Fruit fly (Drosophila melanogaster) whole organism, adult: ENCODE data around the gene CG32668.

Experiments used
- CG11617 ChIP-seq: fragments of 200-800 bp; sonication (Bioruptor generic); optimal IDR thresholded peaks from 2 replicates; lab custom pipeline; 2017; ENCODE audit warnings: mild to moderate bottlenecking, missing biosample characterization, missing genetic modification reagents, missing genetic modification characterization
- CG12768 ChIP-seq: fragments of 200-800 bp; sonication (Bioruptor generic); optimal IDR thresholded peaks from 2 replicates; lab custom pipeline; 2017; ENCODE audit warnings: missing biosample characterization, missing genetic modification characterization, mild to moderate bottlenecking, moderate library complexity, missing genetic modification reagents
- CG14711 ChIP-seq: fragments of 200-800 bp; sonication (Bioruptor generic); optimal IDR thresholded peaks from 2 replicates; lab custom pipeline; 2018; ENCODE audit warnings: missing biosample characterization, mild to moderate bottlenecking, missing genetic modification characterization, moderate library complexity
- CG1620 ChIP-seq: fragments of 200-800 bp; sonication (Bioruptor generic); optimal IDR thresholded peaks from 2 replicates; lab custom pipeline; 2016; ENCODE audit warnings: missing biosample characterization, missing genetic modification characterization
- CG33017 ChIP-seq: fragments of 200-800 bp; sonication (Bioruptor generic); optimal IDR thresholded peaks from 2 replicates; lab custom pipeline; 2018; ENCODE audit warnings: missing biosample characterization, mild to moderate bottlenecking, missing genetic modification characterization, moderate library complexity
- CG5204 ChIP-seq: fragments of 200-800 bp; sonication (Bioruptor generic); optimal IDR thresholded peaks from 2 replicates; lab custom pipeline; 2016; ENCODE audit warnings: missing biosample characterization, missing genetic modification characterization
- CG7045 ChIP-seq: fragments of 200-800 bp; sonication (Bioruptor generic); optimal IDR thresholded peaks from 2 replicates; lab custom pipeline; 2017; ENCODE audit warnings: missing biosample characterization, mild to moderate bottlenecking, missing genetic modification characterization
- CG7101 ChIP-seq: fragments of 200-800 bp; sonication (Bioruptor generic); optimal IDR thresholded peaks from 2 replicates; lab custom pipeline; 2018; ENCODE audit warnings: missing biosample characterization, mild to moderate bottlenecking, missing genetic modification characterization, moderate library complexity
- Clk ChIP-seq: fragments of 200-800 bp; sonication (Bioruptor generic); optimal IDR thresholded peaks from 2 replicates; lab custom pipeline; 2017; ENCODE audit warnings: missing biosample characterization, missing genetic modification characterization
- Crg-1 ChIP-seq: fragments of 200-800 bp; sonication (Bioruptor generic); optimal IDR thresholded peaks from 2 replicates; lab custom pipeline; 2016; ENCODE audit warnings: missing biosample characterization, missing genetic modification characterization
- Hr96 ChIP-seq: fragments of 200-800 bp; sonication (Bioruptor generic); optimal IDR thresholded peaks from 2 replicates; lab custom pipeline; 2016; ENCODE audit warnings: missing biosample characterization, missing genetic modification characterization
- Mnt ChIP-seq: fragments of 200-800 bp; sonication (Bioruptor generic); optimal IDR thresholded peaks from 2 replicates; lab custom pipeline; 2016; ENCODE audit warnings: missing biosample characterization, mild to moderate bottlenecking, missing genetic modification characterization
- bab1 ChIP-seq: fragments of 200-800 bp; sonication (Bioruptor generic); optimal IDR thresholded peaks from 3 replicates; lab custom pipeline; 2019; ENCODE audit warnings: missing biosample characterization, mild to moderate bottlenecking, missing genetic modification characterization, moderate library complexity
- cic ChIP-seq: fragments of 200-800 bp; sonication (Bioruptor generic); optimal IDR thresholded peaks from 2 replicates; lab custom pipeline; 2017; ENCODE audit warnings: missing biosample characterization, mild to moderate bottlenecking, missing genetic modification characterization, moderate library complexity
- cnc ChIP-seq, 2 experiments: fragments of >200 bp; optimal IDR thresholded peaks; 2 replicates each; lab custom pipeline; 2017
- kay ChIP-seq: fragments of 200-800 bp; sonication (Bioruptor generic); peaks from one replicate; lab custom pipeline; 2016; ENCODE audit warnings: missing biosample characterization, missing genetic modification characterization, borderline replicate concordance
- ovo ChIP-seq: fragments of 200-800 bp; sonication (Bioruptor generic); optimal IDR thresholded peaks from 2 replicates; lab custom pipeline; 2016; ENCODE audit warnings: missing biosample characterization, missing genetic modification characterization
- pad ChIP-seq: fragments of 200-800 bp; sonication (Bioruptor generic); optimal IDR thresholded peaks from 3 replicates; lab custom pipeline; 2017; ENCODE audit warnings: missing biosample characterization, missing genetic modification characterization, mild to moderate bottlenecking, moderate library complexity, missing genetic modification reagents
- tj ChIP-seq: fragments of 200-800 bp; sonication (Bioruptor generic); optimal IDR thresholded peaks from 3 replicates; lab custom pipeline; 2017; ENCODE audit warnings: missing biosample characterization, mild to moderate bottlenecking, missing genetic modification characterization, moderate library complexity
- toe ChIP-seq: fragments of 200-800 bp; sonication (Bioruptor generic); optimal IDR thresholded peaks from 2 replicates; lab custom pipeline; 2016; ENCODE audit warnings: missing biosample characterization, missing genetic modification characterization

Gene CG32668

DNA sequence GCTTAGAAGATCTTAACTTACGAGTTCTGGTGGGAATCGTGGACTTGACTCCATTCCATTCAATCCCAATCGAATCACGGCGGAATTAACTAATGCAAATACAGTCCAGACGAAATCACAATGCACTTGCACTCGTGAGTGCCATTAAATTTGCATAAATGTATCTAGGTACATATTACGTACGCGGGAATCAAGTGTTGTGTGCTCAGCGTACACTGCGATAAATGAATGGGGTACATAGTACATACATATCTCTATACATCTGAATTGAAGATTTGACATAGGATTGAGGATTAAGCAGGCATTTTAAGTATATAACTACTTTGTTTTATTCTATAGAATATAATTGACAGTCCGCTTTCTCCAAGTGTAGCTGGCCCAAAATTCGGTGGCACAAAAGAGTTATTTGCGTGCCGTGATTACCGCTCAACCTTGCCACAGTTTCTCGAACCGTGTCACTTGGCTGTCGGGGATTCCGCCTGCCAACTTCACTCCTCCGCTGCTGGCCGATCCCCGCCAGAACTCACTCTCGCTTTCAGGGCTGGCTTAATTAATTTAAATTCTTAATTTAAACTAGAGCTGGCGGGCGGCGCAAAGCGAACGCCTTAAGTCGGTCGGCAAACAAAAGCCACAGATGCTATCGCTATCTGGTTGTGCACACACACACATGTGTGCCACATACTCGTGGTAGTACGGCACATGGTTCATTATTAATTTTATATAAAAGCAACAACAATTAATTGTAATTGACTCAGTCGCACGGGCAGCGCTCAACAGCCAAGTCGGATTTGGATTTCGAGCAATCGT, 17.6 kb downstream of the CG32668 start, which contains the start of the genes CG15199 and CG15202:
CG15199 (minus strand) TSS at position 51 of the 807 bp plus-strand sequence.
CG15202 (plus strand) TSS at position 757 of the 807 bp plus-strand sequence.
- TF ChIP-seq Hr96 (peak; percentile 44), CG5204 (GFP tag; lab: Kevin White, UChicago) (peak; percentile 19), Mnt (GFP tag; lab: Kevin White, UChicago) (peak; percentile 11), pad (GFP tag; lab: Kevin White, UChicago) (no peak)

DNA sequence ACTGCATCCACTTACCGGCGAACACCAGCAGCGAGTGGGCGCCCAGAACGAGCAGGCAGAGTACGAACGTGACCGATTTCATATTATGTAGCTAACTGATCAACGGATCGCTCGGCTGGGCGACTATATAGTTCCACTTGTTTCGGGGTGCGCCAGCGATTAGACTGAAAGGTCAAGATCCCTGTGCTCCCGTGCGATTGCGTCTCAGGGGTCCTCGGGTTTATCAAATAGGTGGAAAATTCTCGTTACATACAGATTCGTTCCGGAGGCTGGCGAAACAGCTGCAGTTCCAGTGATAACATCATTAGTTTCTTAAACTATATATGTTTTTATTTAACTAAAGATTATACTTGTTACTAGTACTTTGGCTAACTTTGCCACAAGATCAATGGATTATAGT, 19.4 kb downstream of the CG32668 start, which contains the start of gene ssp7:
ssp7 (minus strand) TSS at position 101 of the 400 bp plus-strand sequence.
- TF ChIP-seq CG33017 (tag; lab: Kevin White, UChicago) (no peak), kay (GFP tag; lab: Kevin White, UChicago) (no peak), cnc (optimal IDR thresholded peaks at IDR 0.05; lab: Kevin White, UChicago) (no peak), Clk (GFP tag; lab: Kevin White, UChicago) (no peak), tj (GFP tag; lab: Kevin White, UChicago) (no peak), pad (GFP tag; lab: Kevin White, UChicago) (no peak), CG1620 (no peak), CG11617 (GFP tag; lab: Kevin White, UChicago) (no peak), Hr96 (no peak), CG12768 (no peak), Mnt (GFP tag; lab: Kevin White, UChicago) (no peak), toe (GFP tag; lab: Kevin White, UChicago) (no peak), CG7045 (GFP tag; lab: Kevin White, UChicago) (no peak), bab1 (GFP tag; lab: Kevin White, UChicago) (no peak)

DNA sequence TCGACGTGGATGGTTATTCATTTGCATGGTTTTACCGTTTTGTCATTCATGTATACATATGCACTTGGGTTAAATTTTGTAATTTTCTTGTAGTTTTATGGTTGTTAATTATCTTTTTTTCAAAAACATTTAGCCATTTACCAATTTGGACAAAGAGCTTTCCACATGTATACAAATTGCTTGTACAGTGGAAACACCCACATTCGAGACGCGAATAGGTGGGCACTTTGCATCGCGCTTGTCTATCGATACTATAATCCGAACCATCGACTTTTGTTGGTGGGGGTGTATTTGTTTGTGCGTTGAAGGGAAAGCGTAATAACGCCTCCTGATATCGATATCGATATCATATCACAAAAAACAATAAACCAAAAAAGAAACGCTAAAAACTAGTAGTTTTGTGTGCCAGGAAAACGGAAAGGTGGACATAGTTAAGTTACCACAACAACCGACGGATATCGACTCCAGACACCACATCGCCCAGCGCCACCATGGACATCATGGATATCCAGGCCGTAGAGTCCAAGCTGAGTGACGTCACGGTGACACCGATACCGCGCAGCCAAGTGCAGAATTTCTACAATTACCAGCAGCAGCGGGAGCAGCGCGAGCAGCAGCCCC, 21.9 kb downstream of the CG32668 start, which contains the start of gene CDK2AP1:
CDK2AP1 (plus strand) TSS at position 294 of the 621 bp plus-strand sequence.
- TF ChIP-seq CG12768 (no peak), toe (GFP tag; lab: Kevin White, UChicago) (peak; percentile 32), CG7045 (GFP tag; lab: Kevin White, UChicago) (no peak), ovo (GFP tag; lab: Kevin White, UChicago) (no peak), Mnt (GFP tag; lab: Kevin White, UChicago) (peak; percentile 51), CG11617 (GFP tag; lab: Kevin White, UChicago) (no peak), bab1 (GFP tag; lab: Kevin White, UChicago) (peak; percentile 49), cic (no peak)

DNA sequence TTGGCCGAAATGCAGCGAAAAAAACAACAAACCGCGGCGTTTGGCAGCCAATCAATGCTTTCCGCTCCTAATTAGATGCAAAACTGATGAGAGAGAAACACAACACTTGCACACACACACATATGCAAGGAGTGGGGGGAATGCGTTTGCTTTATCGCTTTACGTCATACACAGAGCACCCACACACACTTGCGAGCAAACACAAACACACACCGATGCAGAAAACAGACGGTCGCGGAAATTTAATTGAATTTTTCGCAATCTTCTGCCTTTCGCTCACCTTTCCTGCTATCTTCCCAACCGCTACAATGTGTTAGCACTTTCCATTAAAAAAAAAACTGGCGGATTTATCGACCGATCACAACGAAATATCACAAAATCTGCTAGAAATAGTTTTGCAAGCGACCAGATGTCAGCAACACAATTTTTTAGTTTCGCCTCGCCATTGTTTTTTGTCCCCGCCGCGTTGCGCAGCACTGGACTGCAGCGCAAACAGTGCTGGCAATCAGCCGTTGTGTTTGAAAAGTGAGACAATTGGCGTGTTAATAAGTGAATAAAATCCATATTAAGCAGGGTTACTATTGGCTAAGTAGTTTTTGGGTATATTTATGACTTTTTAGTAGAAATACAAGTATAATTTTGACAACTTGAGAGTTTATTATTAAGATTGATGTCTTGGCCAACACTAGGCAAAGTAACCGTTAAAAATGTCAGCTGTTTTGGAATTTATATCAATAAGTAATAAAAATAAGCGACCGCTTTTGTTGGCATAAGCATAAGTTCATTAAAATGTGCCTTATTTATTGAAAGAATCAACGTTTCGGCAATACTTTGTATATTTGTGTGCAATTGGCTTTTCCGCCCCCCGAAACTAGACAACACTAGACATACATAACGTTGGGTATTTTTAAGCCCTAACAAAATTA, 22.7 kb downstream of the CG32668 start, which contains the start of gene Klp10A:
Klp10A (minus strand) TSS at position 532 of the 926 bp plus-strand sequence.
- no peak for TF ChIP-seq cic
- TF ChIP-seq CG1620, result peak; percentile 85
- peak; percentile 39 for TF ChIP-seq tj (GFP tag; lab: Kevin White, UChicago)
- TF ChIP-seq CG5204 (GFP tag; lab: Kevin White, UChicago), result no peak
- no peak for TF ChIP-seq Clk (GFP tag; lab: Kevin White, UChicago)
- no peak for TF ChIP-seq cnc (optimal IDR thresholded peaks at IDR 0.05; lab: Kevin White, UChicago)
- TF ChIP-seq ovo (GFP tag; lab: Kevin White, UChicago), result peak; percentile 31
- TF ChIP-seq bab1 (GFP tag; lab: Kevin White, UChicago), result no peak
- TF ChIP-seq pad (GFP tag; lab: Kevin White, UChicago), result peak; percentile 79
- peak; percentile 72 for TF ChIP-seq CG7101 (tag; lab: Kevin White, UChicago)
- TF ChIP-seq CG11617 (GFP tag; lab: Kevin White, UChicago), result peak; percentile 35
- no peak for TF ChIP-seq toe (GFP tag; lab: Kevin White, UChicago)
- peak; percentile 45 for TF ChIP-seq CG14711 (tag; lab: Kevin White, UChicago)
- TF ChIP-seq CG33017 (tag; lab: Kevin White, UChicago), result no peak
- TF ChIP-seq Hr96, result no peak
- no peak for TF ChIP-seq kay (GFP tag; lab: Kevin White, UChicago)
- peak; percentile 35 for TF ChIP-seq CG12768
- peak; percentile 76 for TF ChIP-seq Crg-1 (GFP tag; lab: Kevin White, UChicago)
- TF ChIP-seq Mnt (GFP tag; lab: Kevin White, UChicago), result peak; percentile 50
- peak; percentile 20 for TF ChIP-seq CG7045 (GFP tag; lab: Kevin White, UChicago)

DNA sequence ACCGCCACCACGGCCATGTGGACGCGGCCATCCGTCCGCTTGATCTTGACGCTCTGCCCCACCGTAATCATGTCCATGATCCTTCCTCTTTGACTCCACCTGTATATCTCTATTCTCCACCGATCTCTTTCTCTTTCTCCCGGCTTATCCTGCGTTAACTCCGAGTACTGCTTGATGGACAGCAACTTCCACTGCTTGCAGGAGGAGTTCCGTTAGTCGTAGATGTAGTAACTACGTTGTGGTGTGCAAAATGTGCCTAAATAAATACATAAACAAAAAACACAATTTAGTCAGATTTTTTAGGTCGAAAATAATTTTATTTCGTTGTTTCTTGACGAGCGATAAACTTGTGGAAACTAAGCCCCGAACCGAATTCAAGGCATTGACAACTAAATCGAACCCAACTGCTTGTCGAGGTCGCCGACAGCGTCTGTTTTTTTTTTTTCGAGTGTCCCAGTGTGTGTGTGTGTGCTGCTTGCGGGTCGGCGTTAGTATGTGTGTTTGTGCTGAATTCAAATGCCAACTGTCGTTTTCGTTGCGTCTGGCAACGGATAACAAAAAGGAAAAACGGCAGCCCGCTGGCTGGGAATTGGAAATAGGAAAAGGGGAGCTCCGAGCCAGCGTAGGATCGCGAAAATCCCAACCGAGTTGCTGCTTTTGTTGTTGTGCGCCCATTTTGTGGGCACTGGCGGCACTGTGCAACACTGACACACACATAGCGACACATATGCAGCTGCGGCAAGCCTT, 23.5 kb downstream of the CG32668 start:
- TF ChIP-seq Hr96 (no peak), ovo (GFP tag; lab: Kevin White, UChicago) (peak; percentile 33), CG1620 (peak; percentile 23)
